Fruit fly (Drosophila melanogaster): ENCODE results near the gene Zcchc7.

dm6 chr3L:16810512-16810911, 34.7 kb upstream of the Zcchc7 start:
- TF ChIP-seq kay (GFP tag; optimal IDR thresholded peaks at IDR 0.05): no peak
- no peak for TF ChIP-seq CG11560 (tag; IDR thresholded peaks at IDR 0.05)
- TF ChIP-seq CG9797 (GFP tag; optimal IDR thresholded peaks at IDR 0.05): no peak
- no peak for TF ChIP-seq CG13296 (GFP tag; optimal IDR thresholded peaks at IDR 0.05)
- TF ChIP-seq CG12104 (GFP tag; optimal IDR thresholded peaks at IDR 0.05): no peak
- no peak for TF ChIP-seq insv (GFP tag; optimal IDR thresholded peaks at IDR 0.05)
- no peak for TF ChIP-seq CG13123 (GFP tag; optimal IDR thresholded peaks at IDR 0.05)
- no peak for TF ChIP-seq CG5245 (GFP tag; optimal IDR thresholded peaks at IDR 0.05)
- TF ChIP-seq Blimp-1 (GFP tag; optimal IDR thresholded peaks at IDR 0.05): no peak
- no peak for TF ChIP-seq sna (GFP tag; IDR thresholded peaks at IDR 0.05; ENCODE audit: partially characterized antibody)
- TF ChIP-seq NK7.1 (GFP tag; optimal IDR thresholded peaks at IDR 0.05): no peak

All from whole organism, embryonic.